Worm (Caenorhabditis elegans) whole organism, late embryonic: Measurements from ENCODE around the gene rga-3.

ENCODE experiments used
- ceh-14 ChIP-seq: sonication (generic microtip); optimal IDR thresholded peaks from 2 replicates; lab custom pipeline; 2016; ENCODE audit warnings: missing genotype, missing genetic modification characterization, missing compliant biosample characterization
- elt-2 ChIP-seq: sonication (generic microtip); optimal IDR thresholded peaks from 2 replicates; lab custom pipeline; 2016; ENCODE audit warnings: missing genetic modification reagents, missing genetic modification characterization, missing compliant biosample characterization
- ets-4 ChIP-seq: sonication (generic microtip); optimal IDR thresholded peaks from 2 replicates; lab custom pipeline; 2016; ENCODE audit warnings: missing genetic modification characterization, missing compliant biosample characterization
- fkh-10 ChIP-seq: fragments of 150-350 bp; optimal IDR thresholded peaks from 2 replicates; lab custom pipeline; 2014; ENCODE audit warnings: missing biosample characterization, missing genetic modification reagents, missing genetic modification characterization
- npax-4 ChIP-seq: sonication (generic microtip); optimal IDR thresholded peaks from 2 replicates; lab custom pipeline; 2016; ENCODE audit warnings: missing genetic modification characterization, missing compliant biosample characterization
- pha-4 ChIP-seq: fragments of 150-350 bp; optimal IDR thresholded peaks from 2 replicates; lab custom pipeline; 2018; ENCODE audit warnings: missing biosample characterization, missing genetic modification reagents, missing genetic modification characterization
- rnt-1 ChIP-seq: sonication (generic microtip); optimal IDR thresholded peaks from 2 replicates; lab custom pipeline; 2016; ENCODE audit warnings: missing genetic modification characterization, missing compliant biosample characterization

DNA sequence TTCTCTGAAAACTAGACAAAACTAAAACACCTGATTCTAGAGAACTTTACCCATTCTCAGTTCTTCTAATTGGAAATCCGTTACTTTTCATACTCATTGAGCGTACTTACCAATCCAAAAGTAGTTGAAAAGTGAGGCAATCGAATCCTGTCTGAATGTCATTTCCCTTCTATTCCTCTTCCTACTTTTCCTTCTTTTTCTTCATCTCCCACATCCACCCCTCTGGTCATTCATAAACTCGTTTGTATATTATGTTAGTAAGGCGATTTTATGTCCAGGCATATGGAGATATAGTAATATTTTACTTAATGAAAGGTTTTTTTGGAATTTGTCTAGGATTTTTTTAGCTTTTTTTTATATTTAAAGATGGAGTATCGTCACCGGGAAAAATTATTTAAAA is 9.4 kb upstream of the rga-3 start:
- TF ChIP-seq ceh-14 (tag; lab: Kevin White, UChicago), result no peak
- TF ChIP-seq fkh-10 (GFP tag; lab: Kevin White, UChicago), result no peak
- no peak for TF ChIP-seq rnt-1 (tag; lab: Kevin White, UChicago)
- TF ChIP-seq pha-4 (tag; lab: Kevin White, UChicago), result no peak
- no peak for TF ChIP-seq npax-4 (tag; lab: Kevin White, UChicago)
- TF ChIP-seq elt-2 (tag; lab: Kevin White, UChicago), result no peak
- no peak for TF ChIP-seq ets-4 (tag; lab: Kevin White, UChicago)
